Fruit fly (Drosophila melanogaster) whole organism, larva: Measurements from ENCODE around the gene Caf1-180.
A peak's percentile ranks its signal among the peaks of the same experiment; 100 is the strongest.

Source experiments
- noc ChIP-seq: fragments of 200-800 bp; sonication (Bioruptor generic); optimal IDR thresholded peaks from 3 replicates; lab custom pipeline; 2019; ENCODE audit warnings: missing biosample characterization, mild to moderate bottlenecking, missing genetic modification characterization, moderate library complexity

The Caf1-180 gene

DNA sequence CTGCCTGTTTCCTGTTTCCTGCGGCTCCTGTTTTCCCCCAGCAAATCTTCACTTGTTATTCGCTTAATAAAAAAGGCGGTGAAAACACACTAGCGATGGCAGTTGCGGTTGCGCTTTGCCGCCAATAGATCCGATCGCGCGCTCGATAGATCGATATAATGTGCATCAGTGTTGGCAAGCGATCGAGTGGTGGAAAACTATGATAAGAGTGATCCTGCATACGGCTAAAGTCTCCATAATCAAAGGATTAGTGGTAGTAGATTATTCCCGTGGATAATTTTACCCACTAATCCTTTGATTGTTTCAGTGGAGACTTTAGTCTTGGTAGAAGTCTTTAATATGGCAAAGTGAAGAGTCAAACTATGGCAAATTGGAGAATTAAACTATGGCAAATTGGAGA lies at the start of gene Caf1-180:
Caf1-180 (minus strand) TSS at position 99 of the 400 bp plus-strand sequence.
- TF ChIP-seq noc: no peak

dm6 chrX:8655228-8655627 lies 49.1 kb upstream of the Caf1-180 start:
- no peak for TF ChIP-seq noc

DNA sequence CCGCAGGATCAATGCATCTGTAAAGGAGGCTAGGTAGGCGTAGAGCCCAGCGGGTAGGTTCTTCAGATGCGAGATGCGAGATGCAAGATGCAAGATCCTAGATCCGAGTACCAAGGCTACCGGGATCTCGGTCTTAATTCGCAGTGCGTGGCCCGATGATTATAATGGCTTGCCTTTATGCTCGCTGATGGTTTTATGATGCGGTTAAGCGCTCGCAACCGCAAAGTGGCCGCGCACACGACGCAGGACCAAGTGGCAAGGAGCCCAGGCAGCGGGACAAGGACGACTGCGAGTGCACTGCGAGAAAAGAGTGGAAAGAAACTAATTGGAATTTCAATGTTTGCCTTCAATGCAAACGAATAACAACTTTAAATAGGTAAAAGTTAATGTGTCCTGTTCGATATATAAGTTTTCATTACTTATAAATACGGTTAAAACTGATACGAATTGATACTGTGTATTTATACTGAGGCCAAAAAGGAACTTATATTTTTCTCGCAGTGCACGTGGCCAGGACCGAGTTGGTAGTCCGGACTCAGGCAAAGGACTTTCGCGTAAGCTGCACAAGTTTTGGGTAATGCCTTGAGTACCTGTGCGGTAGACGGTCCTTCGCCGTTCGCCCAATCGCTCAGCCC lies 48.0 kb upstream of the Caf1-180 start:
- TF ChIP-seq noc: no peak

DNA sequence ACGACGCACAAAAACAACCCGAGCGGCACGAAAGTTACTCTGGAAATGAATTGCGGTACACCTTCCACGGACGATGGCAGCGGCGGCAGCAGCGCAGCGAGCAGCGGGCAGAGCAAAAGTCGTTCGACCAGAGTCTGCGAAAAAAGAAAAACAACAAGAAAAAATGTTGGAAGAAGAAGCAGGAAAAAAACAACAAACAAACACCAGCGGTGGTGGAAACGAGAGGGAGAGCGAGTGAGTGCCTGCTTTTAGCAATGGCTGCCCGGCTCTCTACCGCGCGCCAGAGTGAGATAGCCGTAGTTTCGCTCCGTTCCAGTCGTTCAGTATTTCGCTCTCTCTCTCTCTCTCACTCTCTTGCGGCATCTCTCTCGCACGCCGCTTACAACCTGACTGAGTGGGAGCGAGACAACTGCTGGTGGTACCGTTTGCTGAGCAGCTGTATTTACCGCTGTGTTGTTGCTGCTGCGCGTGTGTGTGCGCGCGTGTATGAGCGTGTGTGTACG lies 44.6 kb upstream of the Caf1-180 start, which contains the start of gene oc:
oc (minus strand) TSS at position 51 of the 503 bp plus-strand sequence.
- peak; percentile 6 for TF ChIP-seq noc

DNA sequence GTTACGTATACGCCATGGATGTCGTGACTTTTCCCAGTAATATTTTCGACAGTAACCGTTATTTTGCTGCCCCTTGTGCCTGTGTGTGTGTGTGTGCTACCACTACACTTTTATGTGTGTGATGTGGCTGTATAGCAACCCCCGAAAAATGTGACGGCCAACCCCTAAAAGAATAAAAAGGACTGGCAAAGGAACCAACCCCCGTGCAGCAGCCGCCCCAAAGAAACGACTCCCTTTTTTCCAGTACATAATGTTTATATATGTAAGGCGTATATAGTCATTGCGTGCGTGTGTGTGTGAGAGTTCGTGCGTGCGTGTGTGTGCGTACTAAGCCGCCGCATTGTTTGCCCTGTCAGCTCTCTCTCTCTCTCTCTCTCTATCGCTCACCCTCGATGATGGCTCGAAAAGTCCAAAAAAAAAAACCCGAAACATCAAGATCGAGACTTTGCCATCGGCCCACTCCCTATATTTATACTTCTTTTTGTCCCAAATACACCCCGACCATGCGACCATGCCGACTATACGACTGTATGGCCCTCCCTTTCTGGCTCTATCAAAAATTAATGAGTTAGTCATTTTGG lies 34.6 kb upstream of the Caf1-180 start:
- no peak for TF ChIP-seq noc

DNA sequence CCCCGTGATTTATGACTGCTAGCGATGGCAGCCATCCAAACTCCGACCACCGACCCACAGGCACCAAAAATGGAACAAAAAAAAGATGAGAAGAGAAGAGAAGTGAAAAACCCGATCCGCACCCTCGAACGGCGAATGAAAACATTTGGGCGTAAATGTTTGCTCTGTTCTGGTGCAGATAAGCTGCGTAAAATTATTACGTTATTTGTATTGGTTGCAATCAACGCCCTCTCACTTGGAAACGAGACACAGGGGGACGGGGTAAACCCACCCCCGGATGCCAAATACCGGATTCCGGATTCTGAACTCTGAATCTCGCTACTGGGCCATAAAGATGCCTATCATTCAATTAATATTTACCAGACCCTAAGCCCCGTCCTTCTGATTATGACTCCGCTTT lies 30.9 kb upstream of the Caf1-180 start:
- TF ChIP-seq noc: no peak

- no peak for TF ChIP-seq noc
Observed at dm6 chrX:8636114-8636929, 30.2 kb upstream of the Caf1-180 start.

- TF ChIP-seq noc: no peak
Observed at dm6 chrX:8634789-8635188, 28.7 kb upstream of the Caf1-180 start.

- no peak for TF ChIP-seq noc
Observed at dm6 chrX:8627171-8627570, 21.1 kb upstream of the Caf1-180 start.

- TF ChIP-seq noc: no peak
Observed at dm6 chrX:8624867-8625266, 18.8 kb upstream of the Caf1-180 start.

- no peak for TF ChIP-seq noc
Observed at dm6 chrX:8622419-8622818, 16.3 kb upstream of the Caf1-180 start.

dm6 chrX:8616787-8617432 lies 10.8 kb upstream of the Caf1-180 start:
- no peak for TF ChIP-seq noc

- no peak for TF ChIP-seq noc
Observed at dm6 chrX:8616280-8616679, 10.2 kb upstream of the Caf1-180 start.

dm6 chrX:8607902-8608301 lies 1.8 kb upstream of the Caf1-180 start:
- no peak for TF ChIP-seq noc

dm6 chrX:8601165-8601564 lies 4.9 kb downstream of the Caf1-180 start:
- TF ChIP-seq noc: no peak

dm6 chrX:8593159-8593476 lies 13.0 kb downstream of the Caf1-180 start:
- TF ChIP-seq noc: no peak
